Fruit fly (Drosophila melanogaster): ENCODE measurements around the gene CG12056.

DNA sequence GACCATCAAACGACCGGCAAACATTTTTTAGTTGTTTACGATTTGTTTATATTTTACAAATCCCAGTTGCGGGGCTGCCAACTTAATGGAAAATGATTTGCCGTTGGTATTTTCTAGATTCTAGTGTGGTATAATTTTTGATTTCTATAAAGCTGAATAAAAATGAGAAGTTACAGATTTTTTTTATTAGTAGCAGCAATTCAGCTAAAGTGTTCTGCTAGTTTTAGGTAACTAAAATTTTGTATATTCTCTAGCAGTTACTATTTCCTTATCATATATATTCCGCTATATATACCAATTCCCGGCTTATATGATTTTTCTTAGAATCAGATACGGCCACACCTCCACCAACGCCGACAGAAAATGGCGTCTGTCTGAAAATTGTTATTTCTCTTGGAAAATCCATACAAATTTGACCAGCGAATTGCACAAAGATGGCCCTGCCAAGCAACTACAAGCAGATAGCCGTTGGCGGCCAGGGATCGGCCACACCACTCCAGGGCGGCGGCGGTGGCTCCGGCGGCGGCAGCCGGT is 43.4 kb upstream of the CG12056 start, which contains the start of the genes fh and Bap111:
- TF ChIP-seq Snoo (tag; optimal IDR thresholded peaks at IDR 0.05), result no peak
- no peak for TF ChIP-seq CG14655 (GFP tag; optimal IDR thresholded peaks at IDR 0.05)
- TF ChIP-seq CG15710 (tag; optimal IDR thresholded peaks at IDR 0.05), result no peak
- no peak for TF ChIP-seq CG4496 (GFP tag; IDR thresholded peaks at IDR 0.05)
- no peak for TF ChIP-seq Ets98B (GFP tag; IDR thresholded peaks at IDR 0.05)
